Worm (Caenorhabditis elegans): ENCODE results near the gene ctsa-4.1.

ctsa-4.1 gene

DNA sequence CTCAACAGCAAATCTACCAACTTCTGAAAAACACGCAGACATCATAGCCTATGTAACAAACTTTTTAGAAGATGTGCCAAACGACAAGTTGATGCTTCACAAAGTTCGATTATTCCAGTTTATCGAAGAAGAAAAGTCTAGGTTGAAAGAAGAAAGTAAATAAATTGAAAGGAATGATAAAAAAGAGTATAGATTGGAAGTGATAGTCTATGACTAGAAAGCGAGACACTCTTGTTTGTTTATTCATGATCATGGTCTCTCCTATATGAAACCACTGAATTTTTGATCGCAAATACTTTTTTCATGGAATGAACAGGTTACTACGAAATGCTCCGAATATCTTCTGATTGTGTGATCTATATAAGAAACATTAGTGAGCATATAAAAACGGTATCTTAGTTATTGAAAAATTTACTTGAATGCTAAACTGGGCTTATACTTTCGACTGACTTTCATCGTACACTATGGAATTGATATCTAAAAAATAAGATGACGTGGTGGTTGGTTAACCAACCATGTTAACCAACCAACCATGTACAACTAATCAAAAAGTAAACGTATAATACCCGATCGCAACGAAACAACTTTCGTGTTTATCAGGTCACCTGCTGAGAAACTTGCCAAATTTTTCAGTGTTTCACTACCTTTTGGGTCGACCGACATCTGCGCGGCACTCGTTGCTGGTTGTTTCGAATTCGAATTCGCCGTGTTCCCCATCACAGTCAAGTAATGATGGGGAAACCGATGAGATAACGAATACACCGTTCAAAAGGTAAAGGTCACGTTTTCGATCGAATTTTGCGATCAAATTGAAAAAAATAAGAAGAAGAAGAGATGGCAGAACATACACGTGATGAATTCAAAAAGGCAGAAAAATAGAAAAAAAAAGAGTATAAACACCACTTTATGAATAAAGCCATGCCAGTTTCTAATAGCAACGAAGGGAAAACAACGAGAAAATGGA is 21.3 kb upstream of the ctsa-4.1 start, which contains the start of gene C32D5.8 (continued):
- TF ChIP-seq lin-54 (GFP tag; optimal IDR thresholded peaks at IDR 0.05), result no peak
- no peak for TF ChIP-seq lin-26 (GFP tag; IDR thresholded peaks at IDR 0.05)

DNA sequence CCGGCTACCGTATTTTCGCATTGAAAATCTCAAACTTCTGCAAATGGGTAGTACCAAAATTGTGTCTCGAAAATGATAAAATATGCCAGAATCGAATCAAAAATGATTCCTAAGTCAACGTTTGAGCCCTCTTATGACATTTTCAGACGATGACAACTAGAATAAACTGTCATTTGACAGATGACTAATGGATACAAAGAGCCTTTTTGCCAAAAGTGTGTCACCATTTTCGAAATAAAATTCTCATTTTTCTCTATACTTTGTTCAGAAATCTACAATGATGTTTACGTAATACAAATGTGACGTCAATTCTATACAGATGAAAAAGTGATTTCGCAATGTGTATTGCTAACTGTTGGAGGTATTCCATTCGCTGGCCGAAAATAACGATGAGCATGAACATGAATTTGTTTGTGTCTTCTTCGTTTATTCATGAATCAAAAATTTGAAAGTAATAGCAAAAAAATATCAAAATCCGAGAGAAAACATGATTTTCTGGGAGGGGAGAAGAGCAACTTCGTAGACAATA is 20.2 kb upstream of the ctsa-4.1 start:
- TF ChIP-seq cebp-2 (GFP tag; IDR thresholded peaks at IDR 0.05), result 0 out of 2 replicates have a peak, but pooled peaks have one; percentile 65
- peak; percentile 96 for TF ChIP-seq ama-1 (optimal IDR thresholded peaks at IDR 0.05)
- peak in 1 of 2 experiments; percentile 49 for TF ChIP-seq ama-1 (GFP tag; optimal IDR thresholded peaks at IDR 0.05)
- TF ChIP-seq lag-1 (GFP tag; IDR thresholded peaks at IDR 0.05), result 0 out of 2 replicates have a peak, but pooled peaks have one; percentile 44
- TF ChIP-seq lin-35 (GFP tag; optimal IDR thresholded peaks at IDR 0.05), result peak in 1 of 3 experiments; percentile 60
- peak; percentile 83 for TF ChIP-seq lin-40 (tag; optimal IDR thresholded peaks at IDR 0.05)
- TF ChIP-seq rec-8 (tag; optimal IDR thresholded peaks at IDR 0.05), result peak in 1 of 2 experiments; percentile 10
- TF ChIP-seq mel-28 (tag; optimal IDR thresholded peaks at IDR 0.05; ENCODE audit: borderline replicate concordance), result peak; percentile 75
- no peak for TF ChIP-seq snpc-4 (GFP tag; optimal IDR thresholded peaks at IDR 0.05)
- TF ChIP-seq snpc-4 (tag; optimal IDR thresholded peaks at IDR 0.05), result peak in 2 of 4 experiments; percentile 10 to 50
- TF ChIP-seq aptf-3 (GFP tag; IDR thresholded peaks at IDR 0.05), result no peak
- TF ChIP-seq lin-54 (GFP tag; optimal IDR thresholded peaks at IDR 0.05), result peak; percentile 57
- 0 out of 2 replicates have a peak, but pooled peaks have one; percentile 40 for TF ChIP-seq bed-1 (GFP tag; IDR thresholded peaks at IDR 0.05)
- peak; percentile 90 for TF ChIP-seq zim-3 (tag; optimal IDR thresholded peaks at IDR 0.05)
- TF ChIP-seq lir-1 (GFP tag; conservative IDR thresholded peaks at IDR 0.05), result 0 out of 2 replicates have a peak, but pooled peaks have one; percentile 31
- no peak for TF ChIP-seq ceh-40 (GFP tag; IDR thresholded peaks at IDR 0.05)
- no peak for TF ChIP-seq lsy-27 (tag; optimal IDR thresholded peaks at IDR 0.05; ENCODE audit: borderline replicate concordance, insufficient read depth)
- TF ChIP-seq let-607 (tag; optimal IDR thresholded peaks at IDR 0.05), result peak in 1 of 2 experiments; percentile 10
- TF ChIP-seq madf-10 (tag; optimal IDR thresholded peaks at IDR 0.05), result peak; percentile 68
- peak; percentile 95 for TF ChIP-seq nfyb-1 (GFP tag; IDR thresholded peaks at IDR 0.05)
- no peak for TF ChIP-seq B0019.2 (GFP tag; conservative IDR thresholded peaks at IDR 0.05)
- peak; percentile 48 for TF ChIP-seq dpff-1 (tag; optimal IDR thresholded peaks at IDR 0.05)
- TF ChIP-seq F57C9.4 (tag; optimal IDR thresholded peaks at IDR 0.05), result peak; percentile 86
- no peak for TF ChIP-seq egl-44 (GFP tag; IDR thresholded peaks at IDR 0.05)
- peak; percentile 85 for TF ChIP-seq F52B5.7 (tag; optimal IDR thresholded peaks at IDR 0.05)
- TF ChIP-seq Y67H2A.10 (GFP tag; conservative IDR thresholded peaks at IDR 0.05), result no peak
- peak; percentile 58 for TF ChIP-seq K12H6.12 (tag; optimal IDR thresholded peaks at IDR 0.05)
- peak; percentile 63 for TF ChIP-seq tbp1 (GFP tag; optimal IDR thresholded peaks at IDR 0.05)
- no peak for TF ChIP-seq nhr-27 (tag; optimal IDR thresholded peaks at IDR 0.05)
- peak; percentile 62; the same call in 1 of the 2 replicates for TF ChIP-seq let-526 (GFP tag; IDR thresholded peaks at IDR 0.05)
- no peak for TF ChIP-seq sea-2 (GFP tag; IDR thresholded peaks at IDR 0.05)
- 0 out of 2 replicates have a peak, but pooled peaks have one; percentile 14 for TF ChIP-seq F37B4.10 (GFP tag; IDR thresholded peaks at IDR 0.05)
- peak; percentile 13 for TF ChIP-seq nhr-90 (tag; optimal IDR thresholded peaks at IDR 0.05)
- no peak for TF ChIP-seq hmg-20 (GFP tag; IDR thresholded peaks at IDR 0.05)
- peak; percentile 66 for TF ChIP-seq ztf-3 (GFP tag; optimal IDR thresholded peaks at IDR 0.05)
- TF ChIP-seq gei-17 (GFP tag; optimal IDR thresholded peaks at IDR 0.05), result peak; percentile 80
- TF ChIP-seq F22D6.2 (tag; optimal IDR thresholded peaks at IDR 0.05), result peak; percentile 39
- TF ChIP-seq ztf-6 (GFP tag; IDR thresholded peaks at IDR 0.05), result no peak
- no peak for TF ChIP-seq T07F8.4 (tag; optimal IDR thresholded peaks at IDR 0.05)
- no peak for TF ChIP-seq hlh-26 (GFP tag; conservative IDR thresholded peaks at IDR 0.05)
- TF ChIP-seq Y56A3A.18 (GFP tag; IDR thresholded peaks at IDR 0.05), result peak; percentile 83; the same call in 1 of the 2 replicates
- 0 out of 2 replicates have a peak, but pooled peaks have one; percentile 10 for TF ChIP-seq D2030.7 (GFP tag; IDR thresholded peaks at IDR 0.05)
